Fruit fly (Drosophila melanogaster) whole organism, wandering third instar larva: ENCODE data around the gene serp.

Source experiments
- Abd-B ChIP-seq: fragments of >200 bp; optimal IDR thresholded peaks from 2 replicates; lab custom pipeline; 2017; ENCODE audit warnings: missing biosample characterization, missing genetic modification characterization
- CG32264 ChIP-seq: fragments of 200-800 bp; sonication (Bioruptor generic); optimal IDR thresholded peaks from 2 replicates; lab custom pipeline; 2016; ENCODE audit warnings: missing biosample characterization, missing genetic modification characterization
- CrebA ChIP-seq: fragments of 200-800 bp; sonication (Bioruptor generic); optimal IDR thresholded peaks from 2 replicates; lab custom pipeline; 2016; ENCODE audit warnings: missing biosample characterization, mild to moderate bottlenecking, missing genetic modification characterization, borderline replicate concordance
- Dfd ChIP-seq: fragments of >200 bp; optimal IDR thresholded peaks from 2 replicates; lab custom pipeline; 2017; ENCODE audit warnings: missing biosample characterization, missing genetic modification characterization
- Hnf4 ChIP-seq: fragments of 200-800 bp; sonication (Bioruptor generic); optimal IDR thresholded peaks from 2 replicates; lab custom pipeline; 2016; ENCODE audit warnings: missing biosample characterization, mild to moderate bottlenecking, missing genetic modification characterization
- Hr78 ChIP-seq: fragments of >200 bp; optimal IDR thresholded peaks from 2 replicates; lab custom pipeline; 2017; ENCODE audit warnings: missing biosample characterization, missing genetic modification characterization
- Hr83 ChIP-seq: fragments of 200-300 bp; sonication (Bioruptor generic); optimal IDR thresholded peaks from 2 replicates; lab custom pipeline; 2016; ENCODE audit warnings: missing biosample characterization, mild to moderate bottlenecking, missing genetic modification characterization, moderate library complexity; ENCODE audit not compliant: poor library complexity, severe bottlenecking
- Jra ChIP-seq: sonication (Bioruptor generic); optimal IDR thresholded peaks from 2 replicates; lab custom pipeline; 2016; ENCODE audit warnings: missing biosample characterization, missing genetic modification characterization
- Mio ChIP-seq: sonication (Bioruptor generic); optimal IDR thresholded peaks from 2 replicates; lab custom pipeline; 2016; ENCODE audit warnings: missing biosample characterization, missing genetic modification characterization
- Myc ChIP-seq: fragments of >200 bp; optimal IDR thresholded peaks from 2 replicates; lab custom pipeline; 2017
- N ChIP-seq: fragments of >200 bp; optimal IDR thresholded peaks from 2 replicates; lab custom pipeline; 2018; ENCODE audit warnings: missing biosample characterization, missing external identifiers, missing genetic modification characterization
- OdsH ChIP-seq: fragments of 200-800 bp; sonication (Bioruptor generic); optimal IDR thresholded peaks from 2 replicates; lab custom pipeline; 2016; ENCODE audit warnings: missing biosample characterization, mild to moderate bottlenecking, missing genetic modification characterization
- Vsx2 ChIP-seq: fragments of 200-300, 225-300 bp; sonication (Bioruptor generic); optimal IDR thresholded peaks from 2 replicates; lab custom pipeline; 2018; ENCODE audit warnings: missing biosample characterization, missing genetic modification characterization; ENCODE audit not compliant: partially characterized antibody
- br ChIP-seq: fragments of 200-800 bp; sonication (Bioruptor generic); optimal IDR thresholded peaks from 2 replicates; lab custom pipeline; 2016; ENCODE audit warnings: missing biosample characterization, missing genetic modification characterization
- brk ChIP-seq: fragments of 200-800 bp; sonication (Bioruptor generic); optimal IDR thresholded peaks from 2 replicates; lab custom pipeline; 2016; ENCODE audit warnings: missing biosample characterization, mild to moderate bottlenecking, missing genetic modification characterization
- dl ChIP-seq, 2 experiments: fragments of 175-275, 200-275 bp in 1 of 2; fragments of 200-275 bp in 1 of 2; sonication (Bioruptor generic); optimal IDR thresholded peaks; lab custom pipeline; 2018; ENCODE audit warnings: mild to moderate bottlenecking in 2 of 2, missing biosample characterization in 2 of 2, missing genetic modification characterization in 2 of 2, moderate library complexity in 2 of 2; ENCODE audit not compliant: partially characterized antibody in 2 of 2, insufficient read depth in 1 of 2
- dmrt93B ChIP-seq: fragments of 200-800 bp; sonication (Bioruptor generic); optimal IDR thresholded peaks from 2 replicates; lab custom pipeline; 2018; ENCODE audit warnings: missing biosample characterization, mild to moderate bottlenecking, missing genetic modification characterization
- dsf ChIP-seq: sonication (Bioruptor generic); optimal IDR thresholded peaks from 2 replicates; lab custom pipeline; 2016; ENCODE audit warnings: missing biosample characterization, missing genetic modification characterization, borderline replicate concordance
- ey ChIP-seq: fragments of 200-800 bp; sonication (Bioruptor generic); optimal IDR thresholded peaks from 2 replicates; lab custom pipeline; 2016; ENCODE audit warnings: missing biosample characterization, missing genetic modification characterization
- foxo ChIP-seq, 2 experiments: fragments of 200-800 bp; sonication (Bioruptor generic); optimal IDR thresholded peaks; 2 replicates in 1 of 2; 3 replicates in 1 of 2; lab custom pipeline; 2016 to 2017; ENCODE audit warnings: missing biosample characterization in 2 of 2, missing genetic modification characterization in 2 of 2
- fru ChIP-seq: fragments of 200-800 bp; sonication (Bioruptor generic); optimal IDR thresholded peaks from 3 replicates; lab custom pipeline; 2016; ENCODE audit warnings: missing biosample characterization, mild to moderate bottlenecking, missing genetic modification characterization
- h ChIP-seq: fragments of 200-800 bp; sonication (Bioruptor generic); optimal IDR thresholded peaks from 3 replicates; lab custom pipeline; 2016; ENCODE audit warnings: missing biosample characterization, mild to moderate bottlenecking, missing genetic modification characterization
- jim ChIP-seq: fragments of 175-275, 200-325 bp; sonication (Bioruptor generic); optimal IDR thresholded peaks from 2 replicates; lab custom pipeline; 2016; ENCODE audit warnings: missing biosample characterization, mild to moderate bottlenecking, missing genetic modification characterization
- lola ChIP-seq: fragments of >200 bp; optimal IDR thresholded peaks from 2 replicates; lab custom pipeline; 2017; ENCODE audit warnings: missing biosample characterization, missing genetic modification characterization
- psq ChIP-seq: fragments of 200-800 bp; sonication (Bioruptor generic); optimal IDR thresholded peaks from 3 replicates; lab custom pipeline; 2017; ENCODE audit warnings: missing biosample characterization, mild to moderate bottlenecking, missing genetic modification characterization, moderate library complexity
- rgr ChIP-seq: fragments of 200-800 bp; sonication (Bioruptor generic); optimal IDR thresholded peaks from 3 replicates; lab custom pipeline; 2016; ENCODE audit warnings: missing biosample characterization, mild to moderate bottlenecking, missing genetic modification characterization
- sage ChIP-seq: fragments of 200-800 bp; sonication (Bioruptor generic); optimal IDR thresholded peaks from 2 replicates; lab custom pipeline; 2016; ENCODE audit warnings: missing biosample characterization, mild to moderate bottlenecking, missing genetic modification characterization
- sv ChIP-seq: fragments of 200-800 bp; sonication (Bioruptor generic); optimal IDR thresholded peaks from 3 replicates; lab custom pipeline; 2016; ENCODE audit warnings: missing biosample characterization, missing genetic modification characterization
- tai ChIP-seq: sonication (Bioruptor generic); optimal IDR thresholded peaks from 2 replicates; lab custom pipeline; 2016; ENCODE audit warnings: missing biosample characterization, missing genetic modification characterization
- usp ChIP-seq: fragments of >200 bp; optimal IDR thresholded peaks from 2 replicates; lab custom pipeline; 2017; ENCODE audit warnings: missing biosample characterization, missing genetic modification characterization

serp gene

dm6 chr3L:19701106-19701505 lies 6.7 kb downstream of the serp start:
- TF ChIP-seq foxo (GFP tag; optimal IDR thresholded peaks at IDR 0.05; lab: Kevin White, UChicago) (no peak), Jra (GFP tag; lab: Kevin White, UChicago) (no peak), jim (GFP tag; lab: Kevin White, UChicago) (no peak)

- TF ChIP-seq Hnf4 (GFP tag; lab: Kevin White, UChicago): no peak
- no peak for TF ChIP-seq jim (GFP tag; lab: Kevin White, UChicago)
- TF ChIP-seq brk: no peak
- TF ChIP-seq CG32264 (GFP tag; lab: Kevin White, UChicago): no peak
- no peak for TF ChIP-seq ey
- no peak for TF ChIP-seq usp (GFP tag; lab: Kevin White, UChicago)
- TF ChIP-seq sage (GFP tag; lab: Kevin White, UChicago): no peak
- no peak for TF ChIP-seq psq
- no peak for TF ChIP-seq dsf (GFP tag; lab: Kevin White, UChicago)
- no peak for TF ChIP-seq sv (GFP tag; lab: Kevin White, UChicago)
- TF ChIP-seq Jra (GFP tag; lab: Kevin White, UChicago): no peak
- TF ChIP-seq Hr78 (GFP tag; lab: Kevin White, UChicago): no peak
- TF ChIP-seq tai (GFP tag; lab: Kevin White, UChicago): no peak
- TF ChIP-seq dl (GFP tag; optimal IDR thresholded peaks at IDR 0.05; lab: Kevin White, UChicago; ENCODE audit: insufficient read depth in 1 of 2, partially characterized antibody in 2 of 2): no peak
- TF ChIP-seq CrebA (GFP tag; lab: Kevin White, UChicago): no peak
- TF ChIP-seq Abd-B (GFP tag; lab: Kevin White, UChicago): no peak
- no peak for TF ChIP-seq h
- TF ChIP-seq foxo (GFP tag; optimal IDR thresholded peaks at IDR 0.05; lab: Kevin White, UChicago): no peak
- no peak for TF ChIP-seq Dfd
- TF ChIP-seq N (GFP tag; lab: Kevin White, UChicago): no peak
- TF ChIP-seq, all 38 proteins: peak for 0
Measured at dm6 chr3L:19700463-19700862, 7.4 kb downstream of the serp start.

dm6 chr3L:19699651-19700050 lies 8.2 kb downstream of the serp start:
- TF ChIP-seq Jra (GFP tag; lab: Kevin White, UChicago) (no peak), tai (GFP tag; lab: Kevin White, UChicago) (no peak), sv (GFP tag; lab: Kevin White, UChicago) (peak; percentile 14), Hr83 (no peak), Dfd (no peak), h (peak; percentile 25), ey (no peak), sage (GFP tag; lab: Kevin White, UChicago) (no peak), OdsH (no peak), br (GFP tag; lab: Kevin White, UChicago) (no peak), N (GFP tag; lab: Kevin White, UChicago) (no peak), fru (GFP tag; lab: Kevin White, UChicago) (peak; percentile 11), Mio (GFP tag; lab: Kevin White, UChicago) (no peak), dmrt93B (GFP tag; lab: Kevin White, UChicago) (no peak), rgr (GFP tag; lab: Kevin White, UChicago) (peak; percentile 16), foxo (GFP tag; optimal IDR thresholded peaks at IDR 0.05; lab: Kevin White, UChicago) (peak in 1 of 2 experiments; percentile 35)

- TF ChIP-seq Mio (GFP tag; lab: Kevin White, UChicago) (no peak), Vsx2 (GFP tag; lab: Kevin White, UChicago) (no peak), OdsH (no peak), psq (peak; percentile 23), CG32264 (GFP tag; lab: Kevin White, UChicago) (no peak)
Measured at dm6 chr3L:19698651-19699050, 9.2 kb downstream of the serp start.

- TF ChIP-seq tai (GFP tag; lab: Kevin White, UChicago) (no peak), lola (GFP tag; lab: Kevin White, UChicago) (no peak), ey (no peak), usp (GFP tag; lab: Kevin White, UChicago) (no peak), br (GFP tag; lab: Kevin White, UChicago) (no peak), Myc (no peak)
- TF ChIP-seq, all 38 proteins: peak for 0
Measured at dm6 chr3L:19697395-19697978, 10.3 kb downstream of the serp start.
